Fruit fly (Drosophila melanogaster) whole organism, pupa: Measurements from ENCODE around the gene eco.

Source experiments
- CG12605 ChIP-seq: fragments of 200-800 bp; sonication (Bioruptor generic); IDR thresholded peaks from 2 replicates; pipeline ENCODE4 v1.3.6; 2022; ENCODE audit warnings: missing biosample characterization, missing genetic modification characterization
- CG13204 ChIP-seq: fragments of 200-800 bp; sonication (Bioruptor generic); optimal IDR thresholded peaks from 2 replicates; lab custom pipeline; 2018; ENCODE audit warnings: missing biosample characterization, mild to moderate bottlenecking, missing genetic modification characterization, moderate library complexity
- CG15710 ChIP-seq: fragments of 200-800 bp; sonication (Bioruptor generic); optimal IDR thresholded peaks from 2 replicates; lab custom pipeline; 2018; ENCODE audit warnings: missing biosample characterization, mild to moderate bottlenecking, missing genetic modification characterization, moderate library complexity
- CG34367 ChIP-seq: fragments of 200-800 bp; sonication (Bioruptor generic); optimal IDR thresholded peaks from 2 replicates; lab custom pipeline; 2018; ENCODE audit warnings: missing biosample characterization, mild to moderate bottlenecking, missing genetic modification characterization
- CG8159 ChIP-seq: fragments of 200-800 bp; sonication (Bioruptor generic); optimal IDR thresholded peaks from 3 replicates; lab custom pipeline; 2018; ENCODE audit warnings: missing biosample characterization, mild to moderate bottlenecking, missing genetic modification characterization, moderate library complexity
- CG8301 ChIP-seq: fragments of 200-800 bp; sonication (Bioruptor generic); optimal IDR thresholded peaks from 2 replicates; lab custom pipeline; 2018; ENCODE audit warnings: missing biosample characterization, mild to moderate bottlenecking, missing genetic modification characterization
- Ets98B ChIP-seq: fragments of 200-800 bp; sonication (Bioruptor generic); IDR thresholded peaks from 2 replicates; pipeline ENCODE4 v1.3.6; 2022; ENCODE audit warnings: missing biosample characterization, missing genetic modification characterization
- gl ChIP-seq: fragments of 200-800 bp; sonication (Bioruptor generic); optimal IDR thresholded peaks from 2 replicates; lab custom pipeline; 2018; ENCODE audit warnings: missing biosample characterization, mild to moderate bottlenecking, missing genetic modification characterization
- rn ChIP-seq: fragments of 200-800 bp; sonication (Bioruptor generic); IDR thresholded peaks from 2 replicates; pipeline ENCODE4 v1.3.6; 2022; ENCODE audit warnings: missing biosample characterization, missing genetic modification characterization

- no peak for TF ChIP-seq CG13204 (GFP tag; lab: Kevin White, UChicago)
- no peak for TF ChIP-seq CG8301
- TF ChIP-seq CG12605 (GFP tag; lab: Robert Waterston, UW) = no peak
- TF ChIP-seq CG8159 (tag; lab: Kevin White, UChicago) = no peak
- TF ChIP-seq CG15710 (tag; lab: Kevin White, UChicago) = no peak
- TF ChIP-seq Ets98B (GFP tag; lab: Robert Waterston, UW) = no peak
- no peak for TF ChIP-seq CG34367 (tag; lab: Kevin White, UChicago)
- no peak for TF ChIP-seq gl
- TF ChIP-seq rn (GFP tag; lab: Robert Waterston, UW) = no peak
Observed at dm6 chr3L:7300660-7301059, 38.5 kb downstream of the eco start.
